Worm (Caenorhabditis elegans) whole organism, L4/young adult: Measurements from ENCODE around the gene fip-4.

Experiments
- dao-5 ChIP-seq: sonication (generic microtip); optimal IDR thresholded peaks from 2 replicates; lab custom pipeline; 2016; ENCODE audit warnings: missing genotype, missing genetic modification characterization, moderate library complexity, missing compliant biosample characterization
- him-1 ChIP-seq: sonication (generic microtip); optimal IDR thresholded peaks from 2 replicates; lab custom pipeline; 2016; ENCODE audit warnings: missing genotype, missing genetic modification reagents, missing genetic modification characterization, missing compliant biosample characterization

DNA sequence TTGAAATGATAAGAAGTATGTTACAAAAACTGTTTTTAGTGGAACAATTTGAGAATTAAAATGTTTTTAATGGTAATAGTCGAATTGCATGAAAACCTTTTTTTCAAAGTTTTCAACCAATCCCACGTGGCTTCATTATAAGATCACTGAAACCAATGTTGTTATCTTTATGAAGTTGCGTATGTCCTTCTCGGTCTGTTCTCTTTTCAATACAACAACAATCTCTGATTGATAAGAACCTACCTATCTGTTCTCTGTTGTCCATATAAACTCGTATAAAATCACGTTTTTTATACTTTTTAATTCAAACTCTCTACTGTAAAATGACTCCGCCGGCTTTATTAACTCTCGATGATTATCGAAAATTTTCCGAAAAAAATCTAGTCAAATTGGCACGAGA is 7.8 kb downstream of the fip-4 start, which contains the start of gene F41E6.5:
- TF ChIP-seq him-1 (tag; lab: Kevin White, UChicago) (no peak), dao-5 (tag; lab: Kevin White, UChicago) (no peak)
